Worm (Caenorhabditis elegans) whole organism, L2 larva: Measurements from ENCODE around the gene F28H7.3.

Experiments
- elt-3 ChIP-seq: sonication (generic microtip); optimal IDR thresholded peaks from 2 replicates; lab custom pipeline; 2017; ENCODE audit warnings: missing biosample characterization, missing genetic modification characterization
- nhr-77 ChIP-seq: fragments of 150-350 bp; optimal IDR thresholded peaks from 2 replicates; lab custom pipeline; 2014; ENCODE audit warnings: missing biosample characterization, missing genetic modification characterization
- skn-1 ChIP-seq: sonication (generic microtip); optimal IDR thresholded peaks from 2 replicates; lab custom pipeline; 2017; ENCODE audit warnings: missing biosample characterization, missing genetic modification characterization
- unc-62 ChIP-seq: fragments of 150-350 bp; optimal IDR thresholded peaks from 2 replicates; lab custom pipeline; 2014; ENCODE audit warnings: missing biosample characterization, missing genetic modification reagents, missing genetic modification characterization

DNA sequence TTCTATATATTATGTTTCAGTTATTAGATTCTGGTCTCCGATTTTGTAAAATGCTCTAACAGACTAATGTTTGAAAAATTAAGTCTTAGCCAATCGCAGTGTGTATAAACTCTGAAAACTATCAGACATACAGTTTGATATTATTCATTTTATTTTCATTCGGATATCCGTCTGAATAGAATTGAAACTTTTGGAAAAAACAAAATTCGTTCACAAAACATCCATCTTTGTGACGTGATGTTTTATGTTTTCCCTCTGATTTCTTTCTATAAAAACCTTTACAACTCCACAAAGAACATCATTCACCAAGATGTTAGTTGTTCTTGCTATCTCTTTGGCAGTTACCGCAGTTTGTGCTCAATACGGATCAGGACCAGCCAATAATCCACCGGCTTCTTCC, 42.9 kb upstream of the F28H7.3 start, which contains the start of gene ule-3:
- TF ChIP-seq elt-3 (tag; lab: Kevin White, UChicago) (no peak), nhr-77 (tag; lab: Kevin White, UChicago) (no peak), unc-62 (GFP tag; lab: Kevin White, UChicago) (no peak), skn-1 (no peak)
